Worm (Caenorhabditis elegans): Measurements from ENCODE around the gene fbxb-55.

DNA sequence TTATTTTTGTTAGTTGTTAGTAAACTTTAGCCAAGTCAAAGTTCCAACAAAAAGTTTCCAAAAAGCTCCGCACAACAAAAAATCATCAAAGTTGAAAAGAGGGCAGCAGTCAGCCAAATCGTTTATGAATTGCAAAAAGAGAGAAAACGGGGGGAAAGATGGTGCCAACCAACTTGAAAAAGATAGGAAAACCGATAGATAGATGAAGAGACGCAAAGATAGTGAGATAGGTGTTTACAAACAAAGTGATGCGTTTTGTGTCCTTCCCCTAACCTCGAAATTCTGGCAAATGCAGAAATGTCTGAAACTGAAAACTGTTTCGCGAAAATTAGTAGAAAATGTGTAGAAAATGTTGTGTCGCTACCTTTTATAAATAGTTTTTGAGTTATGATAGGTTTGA, 35.1 kb upstream of the fbxb-55 start:
- no peak for TF ChIP-seq ztf-29 (GFP tag; IDR thresholded peaks at IDR 0.05)
- no peak for TF ChIP-seq ztf-23 (GFP tag; IDR thresholded peaks at IDR 0.05)

All from whole organism, midembryonic.